Fruit fly (Drosophila melanogaster) whole organism, embryonic: ENCODE data around the gene CG5902.

Experiments used
- Asciz ChIP-seq: fragments of 200-800 bp; sonication (Bioruptor generic); optimal IDR thresholded peaks from 2 replicates; lab custom pipeline; 2017; ENCODE audit warnings: missing biosample characterization, mild to moderate bottlenecking, missing genetic modification characterization, missing genetic modification reagents
- B-H1 ChIP-seq: fragments of 200-800 bp; sonication (Bioruptor generic); IDR thresholded peaks from 3 replicates; pipeline ENCODE4 v1.3.6; 2022; ENCODE audit warnings: missing biosample characterization, missing genetic modification characterization
- Bteb2 ChIP-seq: fragments of 200-800 bp; sonication (Bioruptor generic); optimal IDR thresholded peaks from 2 replicates; lab custom pipeline; 2016; ENCODE audit warnings: missing biosample characterization, missing genetic modification characterization
- CG10366 ChIP-seq: fragments of 200-800 bp; sonication (Bioruptor generic); IDR thresholded peaks from 2 replicates; pipeline ENCODE4 v1.3.6; 2022; ENCODE audit warnings: missing biosample characterization, missing genetic modification characterization
- CG10431 ChIP-seq: fragments of 200-800 bp; sonication (Bioruptor generic); optimal IDR thresholded peaks from 3 replicates; lab custom pipeline; 2018; ENCODE audit warnings: missing biosample characterization, mild to moderate bottlenecking, missing genetic modification characterization
- CG11085 ChIP-seq: fragments of 200-800 bp; sonication (Bioruptor generic); IDR thresholded peaks from 2 replicates; pipeline ENCODE4 v1.3.6; 2022; ENCODE audit warnings: missing biosample characterization, missing genetic modification characterization
- CG11093 ChIP-seq: fragments of 200-800 bp; sonication (Bioruptor generic); IDR thresholded peaks from 3 replicates; pipeline ENCODE4 v1.3.6; 2022; ENCODE audit warnings: missing biosample characterization, missing genetic modification characterization
- CG11696 ChIP-seq: fragments of 200-800 bp; sonication (Bioruptor generic); IDR thresholded peaks from 2 replicates; pipeline ENCODE4 v1.3.6; 2022; ENCODE audit warnings: missing biosample characterization, missing genetic modification characterization
- CG12071 ChIP-seq: fragments of 200-800 bp; sonication (Bioruptor generic); optimal IDR thresholded peaks from 3 replicates; lab custom pipeline; 2018; ENCODE audit warnings: missing biosample characterization, mild to moderate bottlenecking, missing genetic modification characterization
- CG14710 ChIP-seq: fragments of 200-800 bp; sonication (Bioruptor generic); optimal IDR thresholded peaks from 3 replicates; lab custom pipeline; 2019; ENCODE audit warnings: missing biosample characterization, mild to moderate bottlenecking, missing genetic modification characterization, moderate library complexity
- CG15514 ChIP-seq: fragments of 200-800 bp; sonication (Bioruptor generic); optimal IDR thresholded peaks from 3 replicates; lab custom pipeline; 2017; ENCODE audit warnings: missing biosample characterization, missing genetic modification characterization, mild to moderate bottlenecking, moderate library complexity, missing genetic modification reagents
- CG16813 ChIP-seq: fragments of 200-800 bp; sonication (Bioruptor generic); IDR thresholded peaks from 3 replicates; pipeline ENCODE4 v1.3.6; 2022; ENCODE audit warnings: missing biosample characterization, missing genetic modification characterization; ENCODE audit not compliant: partially characterized antibody
- CG16863 ChIP-seq: fragments of 200-800 bp; sonication (Bioruptor generic); optimal IDR thresholded peaks from 3 replicates; lab custom pipeline; 2016; ENCODE audit warnings: missing biosample characterization, missing genetic modification characterization
- CG17385 ChIP-seq: fragments of 200-800 bp; sonication (Bioruptor generic); optimal IDR thresholded peaks from 3 replicates; lab custom pipeline; 2018; ENCODE audit warnings: missing biosample characterization, mild to moderate bottlenecking, missing genetic modification characterization
- CG17568 ChIP-seq: fragments of 200-800 bp; sonication (Bioruptor generic); optimal IDR thresholded peaks from 2 replicates; lab custom pipeline; 2018; ENCODE audit warnings: missing biosample characterization, mild to moderate bottlenecking, missing genetic modification characterization, moderate library complexity
- CG17612 ChIP-seq: fragments of 200-800 bp; sonication (Bioruptor generic); IDR thresholded peaks from 2 replicates; pipeline ENCODE4 v1.3.6; 2022; ENCODE audit warnings: missing biosample characterization, missing genetic modification characterization
- CG2120 ChIP-seq: fragments of 200-800 bp; sonication (Bioruptor generic); optimal IDR thresholded peaks from 3 replicates; lab custom pipeline; 2016; ENCODE audit warnings: missing biosample characterization, missing genetic modification characterization
- CG2678 ChIP-seq: fragments of 200-800 bp; sonication (Bioruptor generic); optimal IDR thresholded peaks from 3 replicates; lab custom pipeline; 2019; ENCODE audit warnings: missing biosample characterization, mild to moderate bottlenecking, missing genetic modification characterization, moderate library complexity
- CG32772 ChIP-seq: fragments of 200-800 bp; sonication (Bioruptor generic); IDR thresholded peaks from 2 replicates; pipeline ENCODE4 v1.3.6; 2022; ENCODE audit warnings: missing biosample characterization, missing genetic modification characterization
- CG5245 ChIP-seq: fragments of 200-800 bp; sonication (Bioruptor generic); optimal IDR thresholded peaks from 3 replicates; lab custom pipeline; 2016; ENCODE audit warnings: missing biosample characterization, missing genetic modification characterization
- CG6175 ChIP-seq: fragments of 200-800 bp; sonication (Bioruptor generic); IDR thresholded peaks from 3 replicates; pipeline ENCODE4 v1.3.6; 2022; ENCODE audit warnings: missing biosample characterization, missing genetic modification characterization
- CG6854 ChIP-seq: fragments of 200-800 bp; sonication (Bioruptor generic); optimal IDR thresholded peaks from 3 replicates; lab custom pipeline; 2017; ENCODE audit warnings: missing biosample characterization, mild to moderate bottlenecking, missing genetic modification characterization
- CG7839 ChIP-seq: fragments of 200-800 bp; sonication (Bioruptor generic); optimal IDR thresholded peaks from 3 replicates; lab custom pipeline; 2018; ENCODE audit warnings: missing biosample characterization, mild to moderate bottlenecking, missing genetic modification characterization, moderate library complexity
- CG8089 ChIP-seq: fragments of 200-800 bp; sonication (Bioruptor generic); optimal IDR thresholded peaks from 3 replicates; lab custom pipeline; 2016; ENCODE audit warnings: missing biosample characterization, missing genetic modification characterization
- CG8290 ChIP-seq, 3 experiments: fragments of 200-800 bp; sonication (Bioruptor generic); optimal IDR thresholded peaks; 2 replicates each; lab custom pipeline; 2016 to 2019; ENCODE audit warnings: missing biosample characterization in 3 of 3, missing genetic modification characterization in 3 of 3, mild to moderate bottlenecking in 2 of 3, moderate library complexity in 1 of 3
- CG8388 ChIP-seq: fragments of 200-800 bp; sonication (Bioruptor generic); optimal IDR thresholded peaks from 2 replicates; lab custom pipeline; 2019; ENCODE audit warnings: missing biosample characterization, mild to moderate bottlenecking, missing genetic modification characterization, moderate library complexity
- Eip74EF ChIP-seq, 2 experiments: fragments of 200-800 bp in 1 of 2; fragments of >200 bp in 1 of 2; sonication (Bioruptor generic) in 1 of 2; optimal IDR thresholded peaks; 2 replicates each; lab custom pipeline; 2017 to 2019; ENCODE audit warnings: missing biosample characterization in 2 of 2, missing genetic modification characterization in 2 of 2, mild to moderate bottlenecking in 1 of 2, moderate library complexity in 1 of 2
- GATAe ChIP-seq: fragments of 200-800 bp; sonication (Bioruptor generic); conservative IDR thresholded peaks from 2 replicates; pipeline ENCODE4 v1.3.6; 2022; ENCODE audit warnings: missing biosample characterization, missing genetic modification characterization
- H2.0 ChIP-seq: fragments of 200-800 bp; sonication (Bioruptor generic); IDR thresholded peaks from 2 replicates; pipeline ENCODE4 v1.3.6; 2022; ENCODE audit warnings: missing biosample characterization, missing genetic modification characterization
- HLH54F ChIP-seq: fragments of 200-800 bp; sonication (Bioruptor generic); optimal IDR thresholded peaks from 3 replicates; lab custom pipeline; 2016; ENCODE audit warnings: missing biosample characterization, missing genetic modification characterization
- Hey ChIP-seq: fragments of 200-800 bp; sonication (Bioruptor generic); optimal IDR thresholded peaks from 3 replicates; lab custom pipeline; 2018; ENCODE audit warnings: missing biosample characterization, mild to moderate bottlenecking, missing genetic modification characterization
- PHDP ChIP-seq: fragments of 200-800 bp; sonication (Bioruptor generic); optimal IDR thresholded peaks from 3 replicates; lab custom pipeline; 2018; ENCODE audit warnings: missing biosample characterization, mild to moderate bottlenecking, missing genetic modification characterization, moderate library complexity
- Pdp1 ChIP-seq, 2 experiments: fragments of 200-800 bp; sonication (Bioruptor generic); optimal IDR thresholded peaks; 3 replicates each; lab custom pipeline; 2016; ENCODE audit warnings: missing biosample characterization in 2 of 2, missing genetic modification characterization in 2 of 2, mild to moderate bottlenecking in 1 of 2, moderate library complexity in 1 of 2
- abd-A ChIP-seq: fragments of 200-800 bp; sonication (Bioruptor generic); optimal IDR thresholded peaks from 3 replicates; lab custom pipeline; 2019; ENCODE audit warnings: missing biosample characterization, mild to moderate bottlenecking, missing genetic modification characterization, moderate library complexity
- bsh ChIP-seq, 2 experiments: fragments of 200-800 bp; sonication (Bioruptor generic); optimal IDR thresholded peaks; 2 replicates each; lab custom pipeline; 2017 to 2018; ENCODE audit warnings: mild to moderate bottlenecking in 2 of 2, missing biosample characterization in 2 of 2, missing genetic modification characterization in 2 of 2, moderate library complexity in 1 of 2
- chm ChIP-seq: fragments of 200-800 bp; sonication (Bioruptor generic); IDR thresholded peaks from 2 replicates; pipeline ENCODE4 v1.3.6; 2022; ENCODE audit warnings: missing biosample characterization, missing genetic modification characterization
- crol ChIP-seq: fragments of 200-800 bp; sonication (Bioruptor generic); IDR thresholded peaks from 2 replicates; pipeline ENCODE4 v1.3.6; 2022; ENCODE audit warnings: missing biosample characterization, missing genetic modification characterization
- exex ChIP-seq: fragments of 200-800 bp; sonication (Bioruptor generic); optimal IDR thresholded peaks from 4 replicates; lab custom pipeline; 2018; ENCODE audit warnings: missing biosample characterization, mild to moderate bottlenecking, missing genetic modification characterization, moderate library complexity
- gsb ChIP-seq: fragments of 200-800 bp; sonication (Bioruptor generic); IDR thresholded peaks from 2 replicates; pipeline ENCODE4 v1.3.6; 2022; ENCODE audit warnings: missing biosample characterization, missing genetic modification characterization
- inv ChIP-seq: fragments of 200-800 bp; sonication (Bioruptor generic); IDR thresholded peaks from 2 replicates; pipeline ENCODE4 v1.3.6; 2022; ENCODE audit warnings: missing biosample characterization, missing genetic modification characterization; ENCODE audit not compliant: partially characterized antibody
- luna ChIP-seq: fragments of 200-800 bp; sonication (Bioruptor generic); optimal IDR thresholded peaks from 2 replicates; lab custom pipeline; 2016; ENCODE audit warnings: missing biosample characterization, missing genetic modification characterization
- maf-S ChIP-seq: fragments of 200-800 bp; sonication (Bioruptor generic); optimal IDR thresholded peaks from 2 replicates; lab custom pipeline; 2016; ENCODE audit warnings: missing biosample characterization, missing genetic modification characterization
- mirr ChIP-seq: fragments of 200-800 bp; sonication (Bioruptor generic); optimal IDR thresholded peaks from 3 replicates; lab custom pipeline; 2018; ENCODE audit warnings: missing biosample characterization, mild to moderate bottlenecking, missing genetic modification characterization
- pros ChIP-seq: fragments of 200-800 bp; sonication (Bioruptor generic); optimal IDR thresholded peaks from 3 replicates; lab custom pipeline; 2019; ENCODE audit warnings: missing biosample characterization, mild to moderate bottlenecking, missing genetic modification characterization, moderate library complexity
- psq ChIP-seq: fragments of 200-800 bp; sonication (Bioruptor generic); optimal IDR thresholded peaks from 2 replicates; lab custom pipeline; 2017; ENCODE audit warnings: missing biosample characterization, missing genetic modification characterization
- pum ChIP-seq: fragments of 200-800 bp; sonication (Bioruptor generic); optimal IDR thresholded peaks from 2 replicates; lab custom pipeline; 2016; ENCODE audit warnings: missing biosample characterization, missing genetic modification characterization
- ranshi ChIP-seq: fragments of 200-800 bp; sonication (Bioruptor generic); IDR thresholded peaks from 2 replicates; pipeline ENCODE4 v1.3.6; 2022; ENCODE audit warnings: missing biosample characterization, missing genetic modification characterization
- tin ChIP-seq: fragments of 200-800 bp; sonication (Bioruptor generic); optimal IDR thresholded peaks from 3 replicates; lab custom pipeline; 2016; ENCODE audit warnings: missing biosample characterization, missing genetic modification characterization
- ttk ChIP-seq: fragments of 200-800 bp; sonication (Bioruptor generic); IDR thresholded peaks from 2 replicates; pipeline ENCODE4 v2.1.2; 2022; ENCODE audit warnings: missing biosample characterization, missing genetic modification characterization

The CG5902 gene

DNA sequence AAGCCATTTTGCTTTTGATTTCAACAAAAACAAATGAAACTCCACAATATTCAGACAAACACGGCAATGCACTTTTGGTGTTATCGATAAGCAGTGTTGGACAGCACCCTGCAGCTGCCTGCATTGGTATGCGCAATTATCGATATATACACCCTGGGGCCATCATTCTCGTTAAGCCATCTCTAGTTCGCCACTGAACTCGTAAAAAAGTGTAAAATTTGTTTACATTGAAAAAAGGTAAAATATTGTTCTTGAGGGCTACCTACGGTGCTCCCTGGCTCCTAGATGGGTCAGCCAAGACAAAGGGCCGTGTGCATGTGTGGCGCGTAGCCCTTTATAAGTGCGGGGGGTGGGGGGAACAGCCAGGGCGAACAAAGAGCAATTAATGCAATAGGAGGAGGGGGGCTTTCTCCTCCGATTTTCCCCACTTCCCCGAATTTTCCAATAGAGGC lies at the start of gene CG5902, which contains the start of gene CG13603 (continued):
- TF ChIP-seq CG10366 (GFP tag; lab: Robert Waterston, UW): peak; percentile 37
- no peak for TF ChIP-seq CG11085
- no peak for TF ChIP-seq abd-A
- no peak for TF ChIP-seq CG11093 (GFP tag; lab: Robert Waterston, UW)
- TF ChIP-seq CG2120: peak; percentile 72
- peak; percentile 45 for TF ChIP-seq maf-S (GFP tag; lab: Kevin White, UChicago)
- TF ChIP-seq ranshi (GFP tag; lab: Robert Waterston, UW): 0 out of 2 replicates have a peak, but pooled peaks have one; percentile 6
- TF ChIP-seq gsb (GFP tag; lab: Robert Waterston, UW): no peak
- TF ChIP-seq CG5245 (GFP tag; lab: Kevin White, UChicago): peak; percentile 26
- TF ChIP-seq Hey: no peak
- peak; percentile 67 for TF ChIP-seq CG14710 (tag; lab: Kevin White, UChicago)
- no peak for TF ChIP-seq CG8290 (GFP tag; optimal IDR thresholded peaks at IDR 0.05; lab: Kevin White, UChicago)
- no peak for TF ChIP-seq CG8290 (tag; optimal IDR thresholded peaks at IDR 0.05; lab: Kevin White, UChicago)
- TF ChIP-seq CG7839 (tag; lab: Kevin White, UChicago): no peak
- TF ChIP-seq psq (GFP tag; lab: Kevin White, UChicago): no peak
- no peak for TF ChIP-seq Asciz
- TF ChIP-seq H2.0 (GFP tag; lab: Robert Waterston, UW): peak; percentile 11; the same call in 1 of the 2 replicates
- TF ChIP-seq CG17612 (GFP tag; lab: Robert Waterston, UW): no peak
- peak; percentile 51 for TF ChIP-seq pum (GFP tag; lab: Kevin White, UChicago)
- TF ChIP-seq Bteb2 (GFP tag; lab: Kevin White, UChicago): peak; percentile 29
- TF ChIP-seq CG32772: no peak; the same call in 1 of the 2 replicates
- TF ChIP-seq B-H1 (GFP tag; lab: Robert Waterston, UW): no peak
- TF ChIP-seq CG8089 (GFP tag; lab: Kevin White, UChicago): peak; percentile 0
- no peak for TF ChIP-seq CG6175 (GFP tag; lab: Robert Waterston, UW)
- TF ChIP-seq inv (GFP tag; lab: Robert Waterston, UW): peak; percentile 59; the same call in 1 of the 2 replicates
- TF ChIP-seq bsh (GFP tag; optimal IDR thresholded peaks at IDR 0.05; lab: Kevin White, UChicago): peak in 1 of 2 experiments; percentile 17
- TF ChIP-seq luna (GFP tag; lab: Kevin White, UChicago): no peak
- TF ChIP-seq ttk: no peak
- TF ChIP-seq PHDP (tag; lab: Kevin White, UChicago): no peak
- peak; percentile 61 for TF ChIP-seq tin (GFP tag; lab: Kevin White, UChicago)
- TF ChIP-seq, all 482 proteins: peak for 209

DNA sequence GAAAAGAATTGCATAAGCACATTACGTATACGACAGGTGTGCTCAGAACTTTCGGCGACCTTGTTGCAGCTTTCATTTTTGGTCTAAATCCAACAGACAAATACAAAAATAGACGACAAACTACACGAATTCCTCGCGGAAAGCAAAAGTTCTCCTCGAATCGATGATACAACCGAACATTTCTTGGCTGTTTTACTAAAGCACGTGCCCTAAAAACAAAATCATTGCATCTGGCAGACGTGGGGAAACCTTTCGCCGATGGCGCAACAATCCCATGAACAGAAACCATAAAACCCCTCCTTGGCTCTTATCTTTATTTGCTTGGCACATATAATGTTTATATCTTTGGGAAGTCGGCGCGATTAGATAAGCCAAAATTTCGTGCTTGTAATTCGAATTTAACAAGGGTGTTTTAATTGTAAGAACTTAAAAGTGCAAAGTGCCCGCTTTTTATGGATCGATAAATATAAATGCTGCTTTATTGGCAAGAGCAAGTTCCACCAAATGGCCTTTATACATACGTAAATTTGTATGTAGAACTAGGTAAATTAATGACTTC lies 47.8 kb upstream of the CG5902 start:
- TF ChIP-seq exex (tag; lab: Kevin White, UChicago) (peak; percentile 88), GATAe (GFP tag; lab: Robert Waterston, UW) (peak; percentile 25; the same call in 1 of the 2 replicates), Pdp1 (GFP tag; optimal IDR thresholded peaks at IDR 0.05; lab: Kevin White, UChicago) (peak in 1 of 2 experiments; percentile 93), HLH54F (GFP tag; lab: Kevin White, UChicago) (no peak), CG11696 (GFP tag; lab: Robert Waterston, UW) (no peak), CG17385 (GFP tag; lab: Kevin White, UChicago) (peak; percentile 28), pros (GFP tag; lab: Kevin White, UChicago) (peak; percentile 52), CG15514 (GFP tag; lab: Kevin White, UChicago) (no peak), CG8388 (GFP tag; lab: Kevin White, UChicago) (no peak), CG10431 (GFP tag; lab: Kevin White, UChicago) (peak; percentile 9), CG16813 (no peak), CG16863 (GFP tag; lab: Kevin White, UChicago) (no peak), CG6854 (GFP tag; lab: Kevin White, UChicago) (peak; percentile 27), CG12071 (GFP tag; lab: Kevin White, UChicago) (peak; percentile 19), chm (0 out of 2 replicates have a peak, but pooled peaks have one; percentile 12), crol (GFP tag; lab: Robert Waterston, UW) (no peak), CG17568 (no peak), Eip74EF (GFP tag; optimal IDR thresholded peaks at IDR 0.05; lab: Kevin White, UChicago) (no peak), mirr (peak; percentile 42), CG2678 (tag; lab: Kevin White, UChicago) (peak; percentile 3)
